Fruit fly (Drosophila melanogaster): ENCODE data around the gene CheB93a.

DNA sequence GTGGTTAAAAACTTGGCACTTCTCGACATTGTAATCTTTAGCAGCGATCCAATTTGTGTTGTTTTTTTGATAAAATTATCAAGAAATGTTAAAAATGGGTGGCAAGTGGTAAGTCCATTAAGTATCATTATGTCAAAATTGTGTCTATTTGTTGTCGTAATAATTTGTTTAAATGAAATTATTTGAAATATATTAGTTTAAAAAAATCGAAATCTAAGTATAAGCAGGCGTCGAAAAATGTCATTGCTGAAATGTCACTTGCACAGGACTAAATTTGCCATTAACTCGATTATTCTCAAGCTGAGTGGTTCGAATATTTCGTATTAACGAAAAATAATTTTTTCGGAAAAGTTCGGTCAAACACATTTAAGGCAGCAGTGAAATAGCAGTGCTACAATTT is 3.8 kb upstream of the CheB93a start, which contains the start of gene CG7907:
- TF ChIP-seq CG14655 (GFP tag; optimal IDR thresholded peaks at IDR 0.05) (no peak), CG13204 (GFP tag; optimal IDR thresholded peaks at IDR 0.05) (no peak), fd96Ca (GFP tag; IDR thresholded peaks at IDR 0.05) (no peak), CG8159 (tag; optimal IDR thresholded peaks at IDR 0.05) (no peak), Pif1B (GFP tag; optimal IDR thresholded peaks at IDR 0.05) (no peak)
